Worm (Caenorhabditis elegans): ENCODE results near the gene clec-57.

The clec-57 gene

ce11 chrV:14474099-14474498 is 5.1 kb downstream of the clec-57 start, which contains the start of gene clec-56:
clec-56 (plus strand) TSS chrV:14474399.
- TF ChIP-seq cog-1 (tag; optimal IDR thresholded peaks at IDR 0.05) (no peak), ztf-29 (GFP tag; IDR thresholded peaks at IDR 0.05) (no peak), med-1 (GFP tag; optimal IDR thresholded peaks at IDR 0.05; ENCODE audit: insufficient read depth) (no peak), ztf-23 (GFP tag; IDR thresholded peaks at IDR 0.05) (no peak), ref-1 (GFP tag; conservative IDR thresholded peaks at IDR 0.05) (no peak), T22C8.4 (GFP tag; IDR thresholded peaks at IDR 0.05) (no peak), tab-1 (GFP tag; IDR thresholded peaks at IDR 0.05) (no peak), klf-2 (GFP tag; conservative IDR thresholded peaks at IDR 0.05) (no peak), flt-1 (GFP tag; IDR thresholded peaks at IDR 0.05) (no peak)

ce11 chrV:14476680-14477079 is 7.6 kb downstream of the clec-57 start, which contains the start of gene clec-54:
clec-54 (plus strand) TSS chrV:14476903.
- TF ChIP-seq ref-1 (GFP tag; conservative IDR thresholded peaks at IDR 0.05) = no peak
- no peak for TF ChIP-seq cog-1 (tag; optimal IDR thresholded peaks at IDR 0.05)
- no peak for TF ChIP-seq T22C8.4 (GFP tag; IDR thresholded peaks at IDR 0.05)
- no peak for TF ChIP-seq flt-1 (GFP tag; IDR thresholded peaks at IDR 0.05)
- no peak for TF ChIP-seq med-1 (GFP tag; optimal IDR thresholded peaks at IDR 0.05; ENCODE audit: insufficient read depth)
- no peak for TF ChIP-seq tab-1 (GFP tag; IDR thresholded peaks at IDR 0.05)

ce11 chrV:14478979-14479378 is 9.9 kb downstream of the clec-57 start, which contains the start of gene clec-55:
clec-55 (plus strand) TSS chrV:14479279.
- TF ChIP-seq med-1 (GFP tag; optimal IDR thresholded peaks at IDR 0.05; ENCODE audit: insufficient read depth) = no peak
- no peak for TF ChIP-seq ztf-29 (GFP tag; IDR thresholded peaks at IDR 0.05)
- TF ChIP-seq ref-1 (GFP tag; conservative IDR thresholded peaks at IDR 0.05) = no peak

- TF ChIP-seq med-1 (GFP tag; optimal IDR thresholded peaks at IDR 0.05; ENCODE audit: insufficient read depth) (no peak), ztf-29 (GFP tag; IDR thresholded peaks at IDR 0.05) (no peak), ztf-23 (GFP tag; IDR thresholded peaks at IDR 0.05) (no peak), klf-2 (GFP tag; conservative IDR thresholded peaks at IDR 0.05) (no peak), flt-1 (GFP tag; IDR thresholded peaks at IDR 0.05) (no peak), cog-1 (tag; optimal IDR thresholded peaks at IDR 0.05) (no peak), ref-1 (GFP tag; conservative IDR thresholded peaks at IDR 0.05) (no peak), T22C8.4 (GFP tag; IDR thresholded peaks at IDR 0.05) (no peak), tab-1 (GFP tag; IDR thresholded peaks at IDR 0.05) (no peak)
Observed at ce11 chrV:14480533-14480932, 11.5 kb downstream of the clec-57 start.

ce11 chrV:14481401-14481800 is 12.4 kb downstream of the clec-57 start, which contains the start of gene R02D5.7:
R02D5.7 (minus strand) TSS chrV:14481501.
- TF ChIP-seq klf-2 (GFP tag; conservative IDR thresholded peaks at IDR 0.05) = no peak
- no peak for TF ChIP-seq ztf-23 (GFP tag; IDR thresholded peaks at IDR 0.05)
- TF ChIP-seq tab-1 (GFP tag; IDR thresholded peaks at IDR 0.05) = no peak
- TF ChIP-seq cog-1 (tag; optimal IDR thresholded peaks at IDR 0.05) = no peak
- TF ChIP-seq ztf-29 (GFP tag; IDR thresholded peaks at IDR 0.05) = no peak
- TF ChIP-seq T22C8.4 (GFP tag; IDR thresholded peaks at IDR 0.05) = no peak
- TF ChIP-seq med-1 (GFP tag; optimal IDR thresholded peaks at IDR 0.05; ENCODE audit: insufficient read depth) = no peak
- no peak for TF ChIP-seq flt-1 (GFP tag; IDR thresholded peaks at IDR 0.05)
- no peak for TF ChIP-seq ref-1 (GFP tag; conservative IDR thresholded peaks at IDR 0.05)

- no peak for TF ChIP-seq ztf-23 (GFP tag; IDR thresholded peaks at IDR 0.05)
- TF ChIP-seq ref-1 (GFP tag; conservative IDR thresholded peaks at IDR 0.05) = no peak
Observed at ce11 chrV:14481987-14482386, 13.0 kb downstream of the clec-57 start, which contains the start of gene R02D5.10. R02D5.10 (plus strand) TSS chrV:14482287.

- TF ChIP-seq ref-1 (GFP tag; conservative IDR thresholded peaks at IDR 0.05) (no peak), med-1 (GFP tag; optimal IDR thresholded peaks at IDR 0.05; ENCODE audit: insufficient read depth) (no peak), klf-2 (GFP tag; conservative IDR thresholded peaks at IDR 0.05) (no peak), ztf-23 (GFP tag; IDR thresholded peaks at IDR 0.05) (no peak), ztf-29 (GFP tag; IDR thresholded peaks at IDR 0.05) (no peak), cog-1 (tag; optimal IDR thresholded peaks at IDR 0.05) (no peak), flt-1 (GFP tag; IDR thresholded peaks at IDR 0.05) (no peak), tab-1 (GFP tag; IDR thresholded peaks at IDR 0.05) (no peak), T22C8.4 (GFP tag; IDR thresholded peaks at IDR 0.05) (no peak)
Observed at ce11 chrV:14482728-14483210, 13.7 kb downstream of the clec-57 start, which contains the start of gene R02D5.3. R02D5.3 (plus strand) TSS chrV:14483160.

ce11 chrV:14484582-14484981 is 15.6 kb downstream of the clec-57 start, which contains the start of gene R02D5.4:
R02D5.4 (minus strand) TSS chrV:14484682.
- TF ChIP-seq med-1 (GFP tag; optimal IDR thresholded peaks at IDR 0.05; ENCODE audit: insufficient read depth) (no peak), T22C8.4 (GFP tag; IDR thresholded peaks at IDR 0.05) (no peak), flt-1 (GFP tag; IDR thresholded peaks at IDR 0.05) (no peak), ztf-23 (GFP tag; IDR thresholded peaks at IDR 0.05) (no peak), tab-1 (GFP tag; IDR thresholded peaks at IDR 0.05) (no peak), ref-1 (GFP tag; conservative IDR thresholded peaks at IDR 0.05) (no peak), klf-2 (GFP tag; conservative IDR thresholded peaks at IDR 0.05) (no peak), cog-1 (tag; optimal IDR thresholded peaks at IDR 0.05) (no peak), ztf-29 (GFP tag; IDR thresholded peaks at IDR 0.05) (no peak)

- TF ChIP-seq tab-1 (GFP tag; IDR thresholded peaks at IDR 0.05) = no peak
- TF ChIP-seq med-1 (GFP tag; optimal IDR thresholded peaks at IDR 0.05; ENCODE audit: insufficient read depth) = no peak
- no peak for TF ChIP-seq flt-1 (GFP tag; IDR thresholded peaks at IDR 0.05)
- no peak for TF ChIP-seq ztf-23 (GFP tag; IDR thresholded peaks at IDR 0.05)
- no peak for TF ChIP-seq T22C8.4 (GFP tag; IDR thresholded peaks at IDR 0.05)
- no peak for TF ChIP-seq ref-1 (GFP tag; conservative IDR thresholded peaks at IDR 0.05)
- TF ChIP-seq ztf-29 (GFP tag; IDR thresholded peaks at IDR 0.05) = no peak
- no peak for TF ChIP-seq cog-1 (tag; optimal IDR thresholded peaks at IDR 0.05)
- TF ChIP-seq klf-2 (GFP tag; conservative IDR thresholded peaks at IDR 0.05) = no peak
Observed at ce11 chrV:14491097-14491496, 22.1 kb downstream of the clec-57 start.

ce11 chrV:14493665-14494064 is 24.6 kb downstream of the clec-57 start:
- TF ChIP-seq cog-1 (tag; optimal IDR thresholded peaks at IDR 0.05) (no peak), med-1 (GFP tag; optimal IDR thresholded peaks at IDR 0.05; ENCODE audit: insufficient read depth) (no peak), ztf-23 (GFP tag; IDR thresholded peaks at IDR 0.05) (no peak), flt-1 (GFP tag; IDR thresholded peaks at IDR 0.05) (no peak)
